Worm (Caenorhabditis elegans) whole organism, L4/young adult: ENCODE measurements around the gene C46F9.5.

ENCODE experiments used
- W03F9.2 ChIP-seq: fragments of 150-350 bp; optimal IDR thresholded peaks from 2 replicates; lab custom pipeline; 2014; ENCODE audit warnings: missing biosample characterization, missing genetic modification characterization
- dao-5 ChIP-seq: sonication (generic microtip); optimal IDR thresholded peaks from 2 replicates; lab custom pipeline; 2016; ENCODE audit warnings: missing genotype, missing genetic modification characterization, moderate library complexity, missing compliant biosample characterization
- him-1 ChIP-seq: sonication (generic microtip); optimal IDR thresholded peaks from 2 replicates; lab custom pipeline; 2016; ENCODE audit warnings: missing genotype, missing genetic modification reagents, missing genetic modification characterization, missing compliant biosample characterization

Gene C46F9.5

DNA sequence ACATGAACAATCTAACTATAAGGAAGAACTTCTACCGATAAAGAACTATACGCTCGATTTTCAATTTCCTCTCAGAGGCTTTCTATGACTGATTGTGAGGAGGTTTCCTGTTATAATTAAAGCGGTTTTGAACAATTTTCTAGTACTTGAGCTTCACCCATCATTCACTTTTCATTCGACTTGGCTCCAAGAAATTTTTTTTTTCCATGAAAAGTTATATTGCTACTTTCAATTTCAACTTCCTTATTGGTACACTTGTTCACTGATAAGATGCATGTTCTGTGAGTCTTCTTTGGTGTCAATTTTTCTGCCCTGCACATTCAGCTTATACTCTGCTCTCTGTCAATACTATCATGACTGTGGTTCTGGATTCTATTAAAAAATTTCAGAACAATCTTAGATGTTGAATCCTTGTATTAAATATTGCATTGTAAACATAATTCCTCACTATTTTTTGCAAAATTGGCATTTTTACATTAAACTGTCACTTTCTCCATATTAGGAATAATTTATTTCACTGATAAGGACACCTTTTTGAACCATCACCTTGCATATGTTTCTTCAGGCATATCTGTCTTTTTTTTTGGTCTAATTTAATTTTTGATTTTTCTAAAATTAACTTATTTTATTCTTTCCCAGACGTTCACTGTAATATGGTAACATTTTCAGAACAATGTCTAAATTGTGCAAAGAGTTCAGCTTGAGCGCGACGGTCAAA is 24.3 kb upstream of the C46F9.5 start, which contains the start of gene math-10:
TSS of gene math-10 (plus strand) at position 668 of the 718 bp plus-strand sequence.
- TF ChIP-seq dao-5 (tag; lab: Kevin White, UChicago) (no peak), W03F9.2 (tag; lab: Kevin White, UChicago) (no peak), him-1 (tag; lab: Kevin White, UChicago) (no peak)

DNA sequence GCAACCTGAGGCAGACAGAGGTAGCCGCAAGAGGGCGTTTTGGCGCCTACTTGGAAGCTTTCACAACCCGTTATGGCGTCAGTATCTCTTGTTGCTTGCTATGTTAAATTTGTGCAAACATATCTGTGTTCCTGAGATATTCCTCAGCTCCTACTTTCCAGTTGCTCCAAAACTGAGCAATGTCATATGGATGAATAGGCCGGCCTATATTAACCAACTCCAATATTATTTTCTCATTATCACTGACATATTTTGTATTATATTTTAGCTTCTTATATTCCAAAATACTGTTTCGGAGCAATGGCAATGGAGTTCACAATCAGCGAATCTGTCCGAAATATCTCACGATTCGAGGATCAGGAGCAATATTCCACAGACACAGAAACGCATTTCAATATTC is 19.7 kb upstream of the C46F9.5 start, which contains the start of gene math-13:
TSS of gene math-13 (plus strand) at position 301 of the 400 bp plus-strand sequence.
- no peak for TF ChIP-seq W03F9.2 (tag; lab: Kevin White, UChicago)
- no peak for TF ChIP-seq him-1 (tag; lab: Kevin White, UChicago)
- TF ChIP-seq dao-5 (tag; lab: Kevin White, UChicago) = no peak

DNA sequence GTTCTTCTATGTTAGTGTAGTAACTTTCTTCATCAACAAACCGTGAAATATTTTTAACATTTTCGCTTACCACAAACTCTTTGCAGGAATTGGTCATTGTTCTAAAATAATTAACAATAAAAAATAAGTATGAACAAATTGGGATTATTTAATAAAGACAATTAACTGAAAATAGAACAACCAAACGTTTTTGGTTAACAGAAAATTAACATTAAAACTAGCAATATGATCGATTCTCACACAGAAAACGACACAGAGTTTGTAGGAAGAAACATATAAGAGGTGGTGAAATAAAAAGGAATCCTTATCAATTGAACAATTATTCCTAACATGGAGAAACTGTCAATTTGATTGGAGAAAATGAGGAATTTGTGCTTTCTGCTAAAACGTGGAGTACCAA is 16.7 kb upstream of the C46F9.5 start, which contains the start of gene math-16:
TSS of gene math-16 (minus strand) at position 101 of the 400 bp plus-strand sequence.
- TF ChIP-seq W03F9.2 (tag; lab: Kevin White, UChicago) = no peak
- no peak for TF ChIP-seq dao-5 (tag; lab: Kevin White, UChicago)
- TF ChIP-seq him-1 (tag; lab: Kevin White, UChicago) = no peak

- TF ChIP-seq W03F9.2 (tag; lab: Kevin White, UChicago) = no peak
- no peak for TF ChIP-seq him-1 (tag; lab: Kevin White, UChicago)
- TF ChIP-seq dao-5 (tag; lab: Kevin White, UChicago) = no peak
Measured at ce11 chrII:1882705-1883104, 12.7 kb upstream of the C46F9.5 start, which contains the start of gene math-5. math-5 (minus strand) TSS chrII:1882805.

- TF ChIP-seq dao-5 (tag; lab: Kevin White, UChicago) (no peak), him-1 (tag; lab: Kevin White, UChicago) (no peak), W03F9.2 (tag; lab: Kevin White, UChicago) (no peak)
Measured at ce11 chrII:1884635-1885034, 10.7 kb upstream of the C46F9.5 start, which contains the start of gene math-6. math-6 (minus strand) TSS chrII:1884735.

- TF ChIP-seq W03F9.2 (tag; lab: Kevin White, UChicago) (no peak), dao-5 (tag; lab: Kevin White, UChicago) (no peak), him-1 (tag; lab: Kevin White, UChicago) (no peak)
Measured at ce11 chrII:1886379-1886778, 9.0 kb upstream of the C46F9.5 start, which contains the start of gene math-7. math-7 (minus strand) TSS chrII:1886479.

- no peak for TF ChIP-seq him-1 (tag; lab: Kevin White, UChicago)
- no peak for TF ChIP-seq W03F9.2 (tag; lab: Kevin White, UChicago)
- no peak for TF ChIP-seq dao-5 (tag; lab: Kevin White, UChicago)
Measured at ce11 chrII:1889071-1889470, 6.3 kb upstream of the C46F9.5 start, which contains the start of gene math-8. math-8 (minus strand) TSS chrII:1889171.

DNA sequence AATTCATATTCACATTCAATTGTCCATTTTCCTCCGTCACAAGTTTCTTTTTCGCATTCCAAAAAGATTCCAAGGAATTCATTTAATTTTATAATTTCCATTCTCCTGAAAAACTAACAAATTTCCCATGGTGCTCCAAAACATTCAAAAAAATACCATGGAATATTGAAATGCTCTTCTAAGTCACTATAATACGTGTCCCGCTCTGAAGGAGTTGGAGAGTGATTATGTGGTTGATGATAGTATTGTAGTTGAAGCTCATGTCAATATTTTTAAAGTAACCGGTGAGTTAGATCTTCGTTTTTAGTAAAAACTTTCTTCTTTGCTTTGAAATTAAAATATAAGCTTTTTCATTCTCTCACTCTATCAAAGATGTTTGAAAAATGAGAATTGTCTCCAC is 4.7 kb upstream of the C46F9.5 start, which contains the start of gene math-9:
TSS of gene math-9 (minus strand) at position 101 of the 400 bp plus-strand sequence.
- no peak for TF ChIP-seq him-1 (tag; lab: Kevin White, UChicago)
- TF ChIP-seq W03F9.2 (tag; lab: Kevin White, UChicago) = no peak
- no peak for TF ChIP-seq dao-5 (tag; lab: Kevin White, UChicago)

DNA sequence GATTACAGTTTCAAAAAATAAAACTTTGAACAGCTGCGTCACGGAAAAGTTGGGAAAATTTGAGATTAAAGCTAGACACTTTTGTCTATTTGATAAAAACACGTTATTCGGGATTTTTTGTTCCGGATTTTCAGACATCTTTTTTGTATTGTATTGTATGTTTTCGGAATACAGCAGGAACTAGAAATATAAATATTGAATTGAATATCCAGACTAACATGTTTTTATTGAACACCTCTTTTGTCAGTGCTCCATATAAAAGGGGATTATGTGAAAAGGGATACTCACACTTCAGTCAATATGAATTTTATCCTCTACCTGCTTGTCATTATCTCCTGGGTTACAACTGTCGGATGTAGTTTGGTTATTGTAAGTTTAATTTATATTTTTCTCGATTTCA is 1.5 kb upstream of the C46F9.5 start, which contains the start of gene C16C4.1:
TSS of gene C16C4.1 (plus strand) at position 301 of the 400 bp plus-strand sequence.
- TF ChIP-seq dao-5 (tag; lab: Kevin White, UChicago) (no peak), him-1 (tag; lab: Kevin White, UChicago) (no peak), W03F9.2 (tag; lab: Kevin White, UChicago) (no peak)

ce11 chrII:1895762-1896161 is 384 bp downstream of the C46F9.5 start, which contains the start of gene math-25:
math-25 (plus strand) TSS chrII:1896062.
- TF ChIP-seq dao-5 (tag; lab: Kevin White, UChicago) (no peak), W03F9.2 (tag; lab: Kevin White, UChicago) (no peak), him-1 (tag; lab: Kevin White, UChicago) (no peak)

DNA sequence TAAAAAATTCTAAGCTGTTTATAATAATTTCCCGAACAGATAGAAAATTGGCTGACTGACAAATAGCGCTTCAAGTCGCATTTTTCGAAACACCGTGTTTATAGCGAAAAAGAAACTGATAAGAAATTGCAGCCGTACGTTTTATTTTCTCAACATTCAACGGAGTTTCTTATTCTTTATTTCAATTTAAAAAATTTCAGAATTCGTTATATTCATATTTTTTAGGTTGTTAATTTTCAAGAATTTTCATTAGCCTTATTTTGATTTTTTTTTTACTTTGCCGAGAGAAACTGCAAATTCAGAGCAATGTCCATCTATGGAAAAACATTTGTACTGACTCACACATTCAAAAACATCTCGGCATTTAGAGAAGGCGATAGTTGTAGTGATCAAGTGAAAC is 2.6 kb downstream of the C46F9.5 start, which contains the start of gene C46F9.6:
TSS of gene C46F9.6 (plus strand) at position 301 of the 400 bp plus-strand sequence.
- TF ChIP-seq dao-5 (tag; lab: Kevin White, UChicago) = no peak
- no peak for TF ChIP-seq W03F9.2 (tag; lab: Kevin White, UChicago)

- TF ChIP-seq dao-5 (tag; lab: Kevin White, UChicago) = no peak
- no peak for TF ChIP-seq him-1 (tag; lab: Kevin White, UChicago)
- TF ChIP-seq W03F9.2 (tag; lab: Kevin White, UChicago) = no peak
Measured at ce11 chrII:1899934-1900333, 4.6 kb downstream of the C46F9.5 start, which contains the start of gene math-24. math-24 (plus strand) TSS chrII:1900234.

DNA sequence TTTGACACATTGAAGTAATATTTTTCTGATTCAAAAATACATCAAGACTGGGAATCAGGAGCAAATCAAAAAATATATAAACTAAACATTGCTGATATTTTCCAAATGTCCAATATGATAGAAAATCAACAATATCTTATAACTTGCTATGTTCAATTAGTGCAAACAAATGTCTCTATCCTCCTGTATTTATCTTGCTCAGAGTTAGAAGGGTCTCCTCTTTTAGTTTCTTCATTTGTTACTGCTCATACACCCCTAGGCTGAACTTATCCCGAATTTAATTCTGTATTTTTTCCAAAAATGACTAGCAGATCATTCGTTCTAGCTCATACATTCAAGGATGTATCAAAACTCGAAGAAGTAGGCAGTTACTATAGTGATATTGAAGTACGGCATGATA is 6.6 kb downstream of the C46F9.5 start, which contains the start of gene math-23:
TSS of gene math-23 (plus strand) at position 301 of the 400 bp plus-strand sequence.
- no peak for TF ChIP-seq dao-5 (tag; lab: Kevin White, UChicago)
- no peak for TF ChIP-seq him-1 (tag; lab: Kevin White, UChicago)
- no peak for TF ChIP-seq W03F9.2 (tag; lab: Kevin White, UChicago)
